Worm (Caenorhabditis elegans): ENCODE data around the gene C50H2.13.

Gene C50H2.13

DNA sequence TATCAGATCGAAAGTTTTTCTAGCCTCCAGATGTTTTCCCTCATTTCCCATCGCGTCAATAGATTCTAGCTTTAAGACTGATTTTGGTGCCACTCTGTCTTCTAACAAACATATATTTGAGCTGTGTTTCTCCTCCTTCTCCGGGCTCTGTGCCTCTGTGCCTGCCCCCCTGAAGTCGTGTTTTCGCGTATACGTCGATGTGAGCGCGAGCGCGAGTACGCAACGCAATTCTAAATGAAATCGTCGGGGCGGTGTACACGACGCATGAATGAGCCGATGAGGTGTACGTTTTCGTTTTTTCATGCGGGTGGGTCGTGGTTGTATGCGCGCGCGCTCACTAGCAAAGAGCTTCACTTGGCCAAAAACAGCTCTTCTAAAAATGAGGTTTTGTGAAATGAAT is 39.6 kb downstream of the C50H2.13 start:
- no peak for TF ChIP-seq unc-62 (GFP tag; optimal IDR thresholded peaks at IDR 0.05)

- no peak for TF ChIP-seq unc-62 (GFP tag; optimal IDR thresholded peaks at IDR 0.05)
Observed at ce11 chrV:9970119-9970518, 43.8 kb downstream of the C50H2.13 start.

- TF ChIP-seq unc-62 (GFP tag; optimal IDR thresholded peaks at IDR 0.05) = no peak
Observed at ce11 chrV:9974264-9974663, 47.9 kb downstream of the C50H2.13 start.

ce11 chrV:9976138-9976537 is 49.8 kb downstream of the C50H2.13 start, which contains the start of gene unc-41:
Gene unc-41 (minus strand): TSS chrV:9976238.
- no peak for TF ChIP-seq unc-62 (GFP tag; optimal IDR thresholded peaks at IDR 0.05)

ce11 chrV:9977211-9977610 is 50.9 kb downstream of the C50H2.13 start:
- no peak for TF ChIP-seq unc-62 (GFP tag; optimal IDR thresholded peaks at IDR 0.05)
